Fruit fly (Drosophila melanogaster): ENCODE data around the gene glo.

- TF ChIP-seq Ptx1 (GFP tag; IDR thresholded peaks at IDR 0.05), result peak; percentile 50; the same call in 1 of the 2 replicates
- TF ChIP-seq ind (GFP tag; optimal IDR thresholded peaks at IDR 0.05), result peak; percentile 28
- TF ChIP-seq Abd-B (GFP tag; optimal IDR thresholded peaks at IDR 0.05), result peak; percentile 58
- TF ChIP-seq fu2 (GFP tag; optimal IDR thresholded peaks at IDR 0.05), result no peak
Measured at dm6 chr3R:11778012-11778865, 41.0 kb downstream of the glo start.
